Worm (Caenorhabditis elegans): Measurements from ENCODE around the gene rog-1.

DNA sequence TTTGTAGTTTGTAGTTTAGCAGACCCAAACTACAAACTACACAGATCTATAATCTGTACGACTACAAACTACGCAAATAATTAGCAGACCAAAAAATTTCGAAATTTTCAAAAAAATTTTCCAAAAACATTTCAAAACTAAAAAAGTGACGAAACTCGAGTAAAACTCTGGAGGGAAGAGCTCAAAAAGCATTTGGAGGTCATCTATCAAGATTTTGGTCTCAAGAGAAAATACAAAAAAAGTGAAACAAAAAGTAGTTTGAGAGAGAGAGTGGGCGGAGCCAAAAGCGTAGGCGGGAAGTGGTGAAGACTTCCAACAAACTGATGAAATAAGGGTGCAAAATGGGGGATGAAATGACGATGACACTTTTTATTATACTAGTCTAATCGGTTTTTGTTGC, 14.5 kb downstream of the rog-1 start:
- TF ChIP-seq him-1 (tag; optimal IDR thresholded peaks at IDR 0.05) (no peak), W03F9.2 (tag; optimal IDR thresholded peaks at IDR 0.05) (no peak), dao-5 (tag; optimal IDR thresholded peaks at IDR 0.05) (no peak)

Measured in whole organism, L4/young adult.